Fruit fly (Drosophila melanogaster): Measurements from ENCODE around the gene Acsx2.

The Acsx2 gene

DNA sequence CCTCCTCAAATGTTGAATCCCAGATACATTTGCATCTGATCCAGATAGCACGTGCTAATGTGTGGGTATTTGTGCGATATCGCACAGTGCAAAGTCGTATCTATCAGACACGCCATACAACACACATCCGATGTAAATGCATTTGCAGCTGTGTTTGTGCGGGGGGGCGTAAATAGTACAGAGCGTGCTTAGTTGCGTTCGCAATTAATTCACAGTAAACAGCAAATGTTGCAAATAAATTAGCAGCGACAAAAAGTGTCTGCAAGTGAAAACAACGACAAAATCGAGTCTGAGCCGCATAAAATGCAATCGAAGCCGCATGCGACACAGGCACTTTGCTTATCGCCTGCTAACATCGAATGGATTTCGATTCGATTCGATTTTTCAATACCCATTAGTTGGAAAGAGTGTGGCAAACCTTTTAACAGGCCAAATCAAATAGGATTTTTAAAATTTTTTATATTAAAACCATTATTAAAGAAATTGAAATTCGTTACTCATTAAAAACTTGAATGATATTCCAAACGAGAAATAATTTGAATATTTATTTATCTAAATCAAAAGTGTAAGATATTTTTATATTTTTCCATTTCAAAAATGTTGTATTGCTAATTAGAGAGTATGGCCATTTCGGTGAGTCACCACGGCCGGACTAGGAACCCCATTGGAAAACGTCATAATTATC, 29.3 kb downstream of the Acsx2 start:
- TF ChIP-seq bbx (GFP tag; IDR thresholded peaks at IDR 0.05; ENCODE audit: partially characterized antibody) (no peak), CG15011 (GFP tag; optimal IDR thresholded peaks at IDR 0.05) (no peak), CG42726 (GFP tag; IDR thresholded peaks at IDR 0.05; ENCODE audit: partially characterized antibody) (no peak), CG15479 (GFP tag; optimal IDR thresholded peaks at IDR 0.05) (peak; percentile 18), CG12236 (GFP tag; optimal IDR thresholded peaks at IDR 0.05) (no peak), peb (GFP tag; IDR thresholded peaks at IDR 0.05) (no peak), Hr51 (GFP tag; optimal IDR thresholded peaks at IDR 0.05) (no peak), phol (tag; optimal IDR thresholded peaks at IDR 0.05) (peak; percentile 0), btn (GFP tag; optimal IDR thresholded peaks at IDR 0.05) (no peak), CG4404 (GFP tag; IDR thresholded peaks at IDR 0.05) (no peak), run (tag; optimal IDR thresholded peaks at IDR 0.05) (no peak), Ets65A (GFP tag) (peak; percentile 82), Fer2 (tag; optimal IDR thresholded peaks at IDR 0.05) (no peak), Mes4 (GFP tag; optimal IDR thresholded peaks at IDR 0.05) (no peak), H15 (GFP tag; IDR thresholded peaks at IDR 0.05) (no peak), Stat92E (GFP tag; optimal IDR thresholded peaks at IDR 0.05) (no peak), pfk (GFP tag; optimal IDR thresholded peaks at IDR 0.05) (no peak), CG2129 (GFP tag; IDR thresholded peaks at IDR 0.05; ENCODE audit: partially characterized antibody) (no peak), CG18262 (tag; optimal IDR thresholded peaks at IDR 0.05) (peak; percentile 50), Xrp1 (GFP tag; IDR thresholded peaks at IDR 0.05) (no peak), CG6689 (GFP tag; IDR thresholded peaks at IDR 0.05) (no peak), Mad (GFP tag; optimal IDR thresholded peaks at IDR 0.05) (no peak), CG7556 (GFP tag; optimal IDR thresholded peaks at IDR 0.05) (no peak), Asciz (GFP tag; optimal IDR thresholded peaks at IDR 0.05) (no peak), bigmax (GFP tag; optimal IDR thresholded peaks at IDR 0.05) (no peak), Opbp (GFP tag; IDR thresholded peaks at IDR 0.05; ENCODE audit: partially characterized antibody) (no peak), insv (GFP tag; optimal IDR thresholded peaks at IDR 0.05) (no peak), aop (GFP tag; IDR thresholded peaks at IDR 0.05) (no peak), Ets97D (GFP tag; optimal IDR thresholded peaks at IDR 0.05) (no peak), CG10147 (GFP tag; optimal IDR thresholded peaks at IDR 0.05) (no peak), CG17361 (GFP tag; IDR thresholded peaks at IDR 0.05) (peak; percentile 49; the same call in 2 of the 3 replicates), inv (GFP tag; IDR thresholded peaks at IDR 0.05; ENCODE audit: partially characterized antibody) (no peak), dmrt11E (tag; optimal IDR thresholded peaks at IDR 0.05) (peak; percentile 32), CG11696 (GFP tag; IDR thresholded peaks at IDR 0.05) (no peak), jing (GFP tag; optimal IDR thresholded peaks at IDR 0.05) (no peak), psq (GFP tag; optimal IDR thresholded peaks at IDR 0.05) (no peak), nom (GFP tag; optimal IDR thresholded peaks at IDR 0.05) (no peak), CG2712 (tag; optimal IDR thresholded peaks at IDR 0.05) (peak; percentile 43), CG1647 (GFP tag; optimal IDR thresholded peaks at IDR 0.05) (no peak), CG31365 (tag; optimal IDR thresholded peaks at IDR 0.05) (no peak), CG7839 (tag; optimal IDR thresholded peaks at IDR 0.05) (no peak), kay (GFP tag; optimal IDR thresholded peaks at IDR 0.05) (no peak), tin (GFP tag; optimal IDR thresholded peaks at IDR 0.05) (no peak), Neu2 (GFP tag; optimal IDR thresholded peaks at IDR 0.05; ENCODE audit: borderline replicate concordance) (no peak), NfI (GFP tag; optimal IDR thresholded peaks at IDR 0.05) (no peak), GATAe (GFP tag; conservative IDR thresholded peaks at IDR 0.05) (no peak), Fer1 (GFP tag; optimal IDR thresholded peaks at IDR 0.05) (no peak), sqz (GFP tag; optimal IDR thresholded peaks at IDR 0.05) (no peak), cas (GFP tag; IDR thresholded peaks at IDR 0.05) (no peak)
